Fruit fly (Drosophila melanogaster) whole organism, embryonic: ENCODE results near the gene Mlp84B.
A peak's percentile ranks its signal among the peaks of the same experiment; 100 is the strongest.

Experiments used
- ATbp ChIP-seq: fragments of 200-800 bp; sonication (Bioruptor generic); optimal IDR thresholded peaks from 2 replicates; lab custom pipeline; 2017; ENCODE audit warnings: missing biosample characterization, mild to moderate bottlenecking, missing genetic modification characterization, missing genetic modification reagents
- CG10267 ChIP-seq: fragments of 200-800 bp; sonication (Bioruptor generic); optimal IDR thresholded peaks from 2 replicates; lab custom pipeline; 2018; ENCODE audit warnings: missing biosample characterization, mild to moderate bottlenecking, missing genetic modification characterization, moderate library complexity
- CG10654 ChIP-seq: fragments of 200-800 bp; sonication (Bioruptor generic); optimal IDR thresholded peaks from 2 replicates; lab custom pipeline; 2016; ENCODE audit warnings: missing biosample characterization, missing genetic modification characterization
- CG10959 ChIP-seq: fragments of 200-800 bp; sonication (Bioruptor generic); IDR thresholded peaks from 2 replicates; pipeline ENCODE4 v1.3.6; 2022; ENCODE audit warnings: missing biosample characterization, missing genetic modification characterization
- CG11085 ChIP-seq: fragments of 200-800 bp; sonication (Bioruptor generic); IDR thresholded peaks from 2 replicates; pipeline ENCODE4 v1.3.6; 2022; ENCODE audit warnings: missing biosample characterization, missing genetic modification characterization
- CG13296 ChIP-seq: fragments of 200-800 bp; sonication (Bioruptor generic); optimal IDR thresholded peaks from 3 replicates; lab custom pipeline; 2018; ENCODE audit warnings: missing biosample characterization, mild to moderate bottlenecking, missing genetic modification characterization
- CG1529 ChIP-seq: fragments of 200-800 bp; sonication (Bioruptor generic); optimal IDR thresholded peaks from 3 replicates; lab custom pipeline; 2018; ENCODE audit warnings: missing biosample characterization, missing genetic modification characterization
- CG15514 ChIP-seq: fragments of 200-800 bp; sonication (Bioruptor generic); optimal IDR thresholded peaks from 3 replicates; lab custom pipeline; 2017; ENCODE audit warnings: missing biosample characterization, missing genetic modification characterization, mild to moderate bottlenecking, moderate library complexity, missing genetic modification reagents
- CG17568 ChIP-seq: fragments of 200-800 bp; sonication (Bioruptor generic); optimal IDR thresholded peaks from 2 replicates; lab custom pipeline; 2018; ENCODE audit warnings: missing biosample characterization, mild to moderate bottlenecking, missing genetic modification characterization, moderate library complexity
- CG18476 ChIP-seq: fragments of 200-800 bp; sonication (Bioruptor generic); optimal IDR thresholded peaks from 2 replicates; lab custom pipeline; 2016; ENCODE audit warnings: missing biosample characterization, mild to moderate bottlenecking, missing genetic modification characterization
- CG3407 ChIP-seq: fragments of 200-800 bp; sonication (Bioruptor generic); optimal IDR thresholded peaks from 2 replicates; lab custom pipeline; 2018; ENCODE audit warnings: missing biosample characterization, mild to moderate bottlenecking, missing genetic modification characterization
- CG3847 ChIP-seq: fragments of 200-800 bp; sonication (Bioruptor generic); IDR thresholded peaks from 2 replicates; pipeline ENCODE4 v1.3.6; 2022; ENCODE audit warnings: missing biosample characterization, missing genetic modification characterization
- CG3995 ChIP-seq: fragments of 200-800 bp; sonication (Bioruptor generic); optimal IDR thresholded peaks from 3 replicates; lab custom pipeline; 2016; ENCODE audit warnings: missing biosample characterization, missing genetic modification characterization
- CG43689 ChIP-seq: fragments of 200-800 bp; sonication (Bioruptor generic); IDR thresholded peaks from 2 replicates; pipeline ENCODE4 v1.3.6; 2022; ENCODE audit warnings: missing biosample characterization, missing genetic modification characterization
- CG4404 ChIP-seq: fragments of 200-800 bp; sonication (Bioruptor generic); IDR thresholded peaks from 2 replicates; pipeline ENCODE4 v1.3.6; 2022; ENCODE audit warnings: missing biosample characterization, missing genetic modification characterization
- CG7556 ChIP-seq: fragments of 200-800 bp; sonication (Bioruptor generic); optimal IDR thresholded peaks from 2 replicates; lab custom pipeline; 2017; ENCODE audit warnings: missing biosample characterization, mild to moderate bottlenecking, missing genetic modification characterization
- CG8478 ChIP-seq: fragments of >200 bp; optimal IDR thresholded peaks from 2 replicates; lab custom pipeline; 2018
- CG8924 ChIP-seq: fragments of 200-800 bp; optimal IDR thresholded peaks from 3 replicates; lab custom pipeline; 2019; ENCODE audit warnings: missing biosample characterization, mild to moderate bottlenecking, missing genetic modification characterization, moderate library complexity
- CG9215 ChIP-seq: fragments of 200-800 bp; sonication (Bioruptor generic); IDR thresholded peaks from 2 replicates; pipeline ENCODE4 v1.3.6; 2022; ENCODE audit warnings: missing biosample characterization, missing genetic modification characterization
- Dp ChIP-seq: fragments of 200-800 bp; sonication (Bioruptor generic); optimal IDR thresholded peaks from 2 replicates; lab custom pipeline; 2018; ENCODE audit warnings: missing biosample characterization, mild to moderate bottlenecking, missing genetic modification characterization, moderate library complexity
- Dref ChIP-seq: fragments of 200-800 bp; sonication (Bioruptor generic); IDR thresholded peaks from 2 replicates; pipeline ENCODE4 v1.3.6; 2022; ENCODE audit warnings: missing biosample characterization, missing genetic modification characterization
- HmgZ ChIP-seq: fragments of 200-800 bp; sonication (Bioruptor generic); optimal IDR thresholded peaks from 2 replicates; lab custom pipeline; 2018; ENCODE audit warnings: missing biosample characterization, mild to moderate bottlenecking, missing genetic modification characterization
- Oaz ChIP-seq: fragments of 200-800 bp; sonication (Bioruptor generic); IDR thresholded peaks from 2 replicates; pipeline ENCODE4 v1.3.6; 2022; ENCODE audit warnings: missing biosample characterization, missing genetic modification characterization
- Rx ChIP-seq: fragments of 200-800 bp; sonication (Bioruptor generic); IDR thresholded peaks from 2 replicates; pipeline ENCODE4 v1.3.6; 2022; ENCODE audit warnings: missing biosample characterization, missing genetic modification characterization
- Scr ChIP-seq: fragments of 200-800 bp; sonication (Bioruptor generic); IDR thresholded peaks from 2 replicates; pipeline ENCODE4 v1.3.6; 2022; ENCODE audit warnings: missing biosample characterization, missing genetic modification characterization; ENCODE audit not compliant: partially characterized antibody
- Taf1 ChIP-seq: fragments of 200-800 bp; sonication (Bioruptor generic); IDR thresholded peaks from 2 replicates; pipeline ENCODE4 v1.3.6; 2022; ENCODE audit warnings: missing biosample characterization, missing genetic modification characterization
- Usf ChIP-seq: fragments of 200-800 bp; sonication (Bioruptor generic); optimal IDR thresholded peaks from 2 replicates; lab custom pipeline; 2017; ENCODE audit warnings: missing genotype, missing biosample characterization, missing genetic modification characterization
- Xbp1 ChIP-seq: fragments of 200-800 bp; sonication (Bioruptor generic); optimal IDR thresholded peaks from 3 replicates; lab custom pipeline; 2016; ENCODE audit warnings: missing biosample characterization, mild to moderate bottlenecking, missing genetic modification characterization
- ac ChIP-seq: fragments of 200-800 bp; sonication (Bioruptor generic); optimal IDR thresholded peaks from 3 replicates; lab custom pipeline; 2017; ENCODE audit warnings: missing biosample characterization, mild to moderate bottlenecking, missing genetic modification characterization
- al ChIP-seq: fragments of 200-800 bp; sonication (Bioruptor generic); IDR thresholded peaks from 2 replicates; pipeline ENCODE4 v1.3.6; 2022; ENCODE audit warnings: missing biosample characterization, missing genetic modification characterization
- bab2 ChIP-seq: fragments of 200-800 bp; sonication (Bioruptor generic); optimal IDR thresholded peaks from 2 replicates; lab custom pipeline; 2016; ENCODE audit warnings: missing biosample characterization, missing genetic modification characterization
- bigmax ChIP-seq: fragments of 200-800 bp; sonication (Bioruptor generic); optimal IDR thresholded peaks from 2 replicates; lab custom pipeline; 2018; ENCODE audit warnings: missing biosample characterization, mild to moderate bottlenecking, missing genetic modification characterization
- cad ChIP-seq: fragments of >200 bp; optimal IDR thresholded peaks from 2 replicates; lab custom pipeline; 2017; ENCODE audit warnings: missing biosample characterization, missing genetic modification characterization
- chm ChIP-seq: fragments of 200-800 bp; sonication (Bioruptor generic); IDR thresholded peaks from 2 replicates; pipeline ENCODE4 v1.3.6; 2022; ENCODE audit warnings: missing biosample characterization, missing genetic modification characterization
- crol ChIP-seq: fragments of 200-800 bp; sonication (Bioruptor generic); IDR thresholded peaks from 2 replicates; pipeline ENCODE4 v1.3.6; 2022; ENCODE audit warnings: missing biosample characterization, missing genetic modification characterization
- dysf ChIP-seq: fragments of 200-800 bp; sonication (Bioruptor generic); IDR thresholded peaks from 3 replicates; pipeline ENCODE4 v1.3.6; 2022; ENCODE audit warnings: missing biosample characterization, missing genetic modification characterization
- eve ChIP-seq, 2 experiments: fragments of >200 bp; optimal IDR thresholded peaks; 2 replicates each; lab custom pipeline; 2017; ENCODE audit warnings: missing biosample characterization in 2 of 2, missing genetic modification characterization in 2 of 2
- h ChIP-seq: fragments of >200 bp; optimal IDR thresholded peaks from 2 replicates; lab custom pipeline; 2017
- jigr1 ChIP-seq: fragments of 200-800 bp; sonication (Bioruptor generic); IDR thresholded peaks from 3 replicates; pipeline ENCODE4 v1.3.6; 2022; ENCODE audit warnings: missing biosample characterization, missing genetic modification characterization
- jumu ChIP-seq: fragments of 200-800 bp; sonication (Bioruptor generic); optimal IDR thresholded peaks from 3 replicates; lab custom pipeline; 2016; ENCODE audit warnings: missing biosample characterization, missing genetic modification characterization
- kah ChIP-seq: fragments of 200-800 bp; sonication (Bioruptor generic); optimal IDR thresholded peaks from 2 replicates; lab custom pipeline; 2018; ENCODE audit warnings: missing biosample characterization, mild to moderate bottlenecking, missing genetic modification characterization
- ken ChIP-seq: fragments of 200-800 bp; sonication (Bioruptor generic); IDR thresholded peaks from 3 replicates; pipeline ENCODE4 v1.3.6; 2022; ENCODE audit warnings: missing biosample characterization, missing genetic modification characterization
- nau ChIP-seq: fragments of 200-800 bp; sonication (Bioruptor generic); optimal IDR thresholded peaks from 3 replicates; lab custom pipeline; 2017; ENCODE audit warnings: missing biosample characterization, mild to moderate bottlenecking, missing genetic modification characterization, missing genetic modification reagents
- pita ChIP-seq: fragments of 200-800 bp; sonication (Bioruptor generic); optimal IDR thresholded peaks from 2 replicates; lab custom pipeline; 2017; ENCODE audit warnings: missing biosample characterization, mild to moderate bottlenecking, missing genetic modification characterization
- sc ChIP-seq, 3 experiments: fragments of >200 bp in 2 of 3; fragments of 200-800 bp in 1 of 3; sonication (Bioruptor generic) in 1 of 3; optimal IDR thresholded peaks; 2 replicates in 2 of 3; 3 replicates in 1 of 3; lab custom pipeline; 2017; ENCODE audit warnings: mild to moderate bottlenecking in 1 of 3, missing biosample characterization in 1 of 3, missing genetic modification characterization in 1 of 3, missing genetic modification reagents in 1 of 3
- schlank ChIP-seq: fragments of 200-800 bp; sonication (Bioruptor generic); optimal IDR thresholded peaks from 2 replicates; lab custom pipeline; 2018; ENCODE audit warnings: missing biosample characterization, mild to moderate bottlenecking, missing genetic modification characterization
- shn ChIP-seq: fragments of 200-800 bp; sonication (Bioruptor generic); optimal IDR thresholded peaks from 3 replicates; lab custom pipeline; 2016; ENCODE audit warnings: missing biosample characterization, missing genetic modification characterization
- sima ChIP-seq: fragments of 200-800 bp; sonication (Bioruptor generic); optimal IDR thresholded peaks from 2 replicates; lab custom pipeline; 2016; ENCODE audit warnings: missing biosample characterization, missing genetic modification characterization
- sna ChIP-seq: fragments of 200-800 bp; sonication (Bioruptor generic); IDR thresholded peaks from 2 replicates; pipeline ENCODE4 v1.3.6; 2022; ENCODE audit warnings: missing biosample characterization, missing genetic modification characterization; ENCODE audit not compliant: partially characterized antibody
- trh ChIP-seq: fragments of 200-800 bp; sonication (Bioruptor generic); optimal IDR thresholded peaks from 2 replicates; lab custom pipeline; 2016; ENCODE audit warnings: missing biosample characterization, missing genetic modification characterization
- unc-4 ChIP-seq: fragments of 200-800 bp; sonication (Bioruptor generic); IDR thresholded peaks from 2 replicates; pipeline ENCODE4 v1.3.6; 2022; ENCODE audit warnings: missing biosample characterization, missing genetic modification characterization; ENCODE audit not compliant: partially characterized antibody

The Mlp84B gene

dm6 chr3R:7124109-7124639, 6.6 kb upstream of the Mlp84B start, which contains the start of the genes Alh and CG10098 (continued):
- TF ChIP-seq CG18476 (GFP tag; lab: Kevin White, UChicago) = peak; percentile 76
- no peak for TF ChIP-seq eve (GFP tag; optimal IDR thresholded peaks at IDR 0.05; lab: Kevin White, UChicago)
- TF ChIP-seq CG3407 (GFP tag; lab: Kevin White, UChicago) = peak; percentile 59
- TF ChIP-seq CG43689 = peak; percentile 67
- TF ChIP-seq cad = no peak
- peak; percentile 71 for TF ChIP-seq Usf (GFP tag; lab: Kevin White, UChicago)
- TF ChIP-seq crol = no peak
- peak; percentile 82 for TF ChIP-seq CG10654 (GFP tag; lab: Kevin White, UChicago)
- peak; percentile 85 for TF ChIP-seq shn (GFP tag; lab: Kevin White, UChicago)
- peak; percentile 70 for TF ChIP-seq Taf1 (GFP tag; lab: Robert Waterston, UW)
- peak; percentile 74 for TF ChIP-seq Rx (GFP tag; lab: Robert Waterston, UW)
- peak; percentile 72 for TF ChIP-seq CG4404 (GFP tag; lab: Robert Waterston, UW)
- peak; percentile 81 for TF ChIP-seq dysf (GFP tag; lab: Robert Waterston, UW)
- no peak; the same call in 1 of the 2 replicates for TF ChIP-seq chm
- no peak for TF ChIP-seq sima (GFP tag; lab: Kevin White, UChicago)
- peak; percentile 39; the same call in 1 of the 2 replicates for TF ChIP-seq Dref (GFP tag; lab: Robert Waterston, UW)
- peak; percentile 77 for TF ChIP-seq CG8924 (tag; lab: Kevin White, UChicago)
- TF ChIP-seq jumu (GFP tag; lab: Kevin White, UChicago) = peak; percentile 90
- peak; percentile 80 for TF ChIP-seq CG8478 (lab: Kevin White, UChicago)
- TF ChIP-seq ken (GFP tag; lab: Robert Waterston, UW) = peak; percentile 87
- TF ChIP-seq al = peak; percentile 80
- TF ChIP-seq ac (GFP tag; lab: Kevin White, UChicago) = no peak
- peak; percentile 17 for TF ChIP-seq Dp (GFP tag; lab: Kevin White, UChicago)
- TF ChIP-seq bigmax (GFP tag; lab: Kevin White, UChicago) = no peak
- TF ChIP-seq CG13296 (GFP tag; lab: Kevin White, UChicago) = peak; percentile 43
- peak; percentile 69 for TF ChIP-seq CG7556 (GFP tag; lab: Kevin White, UChicago)
- TF ChIP-seq CG10267 (tag; lab: Kevin White, UChicago) = peak; percentile 96
- peak; percentile 26 for TF ChIP-seq CG17568
- peak; percentile 85 for TF ChIP-seq Scr (GFP tag; lab: Robert Waterston, UW)
- peak; percentile 66; the same call in 1 of the 2 replicates for TF ChIP-seq CG11085 (GFP tag; lab: Robert Waterston, UW)
- peak; percentile 62 for TF ChIP-seq CG1529 (GFP tag; lab: Kevin White, UChicago)
- TF ChIP-seq nau (GFP tag; lab: Kevin White, UChicago) = no peak
- no peak for TF ChIP-seq sc (optimal IDR thresholded peaks at IDR 0.05; lab: Kevin White, UChicago)
- peak; percentile 49 for TF ChIP-seq sc (GFP tag; optimal IDR thresholded peaks at IDR 0.05; lab: Kevin White, UChicago)
- no peak; the same call in 2 of the 3 replicates for TF ChIP-seq jigr1 (GFP tag; lab: Robert Waterston, UW)
- peak; percentile 60 for TF ChIP-seq CG10959 (GFP tag; lab: Robert Waterston, UW)
- peak; percentile 89 for TF ChIP-seq CG9215 (GFP tag; lab: Robert Waterston, UW)
- peak; percentile 40 for TF ChIP-seq kah (GFP tag; lab: Kevin White, UChicago)
- TF ChIP-seq HmgZ = peak; percentile 51
- TF ChIP-seq CG3995 = peak; percentile 59
- peak; percentile 18 for TF ChIP-seq trh (GFP tag; lab: Kevin White, UChicago)
- peak; percentile 34 for TF ChIP-seq ATbp (GFP tag; lab: Kevin White, UChicago)
- peak; percentile 49 for TF ChIP-seq schlank (tag; lab: Kevin White, UChicago)
- peak; percentile 82 for TF ChIP-seq CG15514 (GFP tag; lab: Kevin White, UChicago)
- TF ChIP-seq pita (GFP tag; lab: Kevin White, UChicago) = peak; percentile 41
- TF ChIP-seq h = no peak
- peak; percentile 60; the same call in 1 of the 2 replicates for TF ChIP-seq unc-4
- peak; percentile 82 for TF ChIP-seq CG3847
- TF ChIP-seq Oaz (GFP tag; lab: Robert Waterston, UW) = peak; percentile 46
- peak; percentile 55 for TF ChIP-seq sna (GFP tag; lab: Robert Waterston, UW)
- TF ChIP-seq bab2 (GFP tag; lab: Kevin White, UChicago) = peak; percentile 92
- peak; percentile 93 for TF ChIP-seq Xbp1 (GFP tag; lab: Kevin White, UChicago)
